Fruit fly (Drosophila melanogaster): ENCODE data around the gene CG8833.

The CG8833 gene

dm6 chr3L:13957212-13957668 lies 28.4 kb upstream of the CG8833 start (continued):
- TF ChIP-seq Dip2 (GFP tag; IDR thresholded peaks at IDR 0.05), result no peak
- TF ChIP-seq Fer1 (GFP tag; optimal IDR thresholded peaks at IDR 0.05), result peak; percentile 46
- TF ChIP-seq Dll (GFP tag; IDR thresholded peaks at IDR 0.05; ENCODE audit: partially characterized antibody), result no peak
- TF ChIP-seq CG3838 (GFP tag; optimal IDR thresholded peaks at IDR 0.05), result no peak
- TF ChIP-seq NC2α (GFP tag; optimal IDR thresholded peaks at IDR 0.05), result peak; percentile 18
- peak; percentile 41 for TF ChIP-seq lmd (GFP tag; IDR thresholded peaks at IDR 0.05)
- peak; percentile 43; the same call in 1 of the 2 replicates for TF ChIP-seq CG17328 (GFP tag; IDR thresholded peaks at IDR 0.05)
- TF ChIP-seq Atf3 (GFP tag; optimal IDR thresholded peaks at IDR 0.05), result peak; percentile 22
- peak; percentile 51 for TF ChIP-seq CG5245 (GFP tag; optimal IDR thresholded peaks at IDR 0.05)
- TF ChIP-seq Meics (GFP tag; optimal IDR thresholded peaks at IDR 0.05), result peak; percentile 91
- no peak for TF ChIP-seq HLH4C (GFP tag; IDR thresholded peaks at IDR 0.05; ENCODE audit: partially characterized antibody)
- no peak for TF ChIP-seq p53 (GFP tag; optimal IDR thresholded peaks at IDR 0.05)
- peak; percentile 29; the same call in 1 of the 2 replicates for TF ChIP-seq sisA (GFP tag; IDR thresholded peaks at IDR 0.05)
- peak; percentile 59 for TF ChIP-seq CG12659 (GFP tag; optimal IDR thresholded peaks at IDR 0.05)
- TF ChIP-seq E2f1 (GFP tag; IDR thresholded peaks at IDR 0.05), result no peak; the same call in 1 of the 2 replicates
- TF ChIP-seq stwl (tag; optimal IDR thresholded peaks at IDR 0.05), result no peak
- TF ChIP-seq cwo (GFP tag; optimal IDR thresholded peaks at IDR 0.05), result peak; percentile 54
- no peak for TF ChIP-seq ab (GFP tag; optimal IDR thresholded peaks at IDR 0.05)
- peak; percentile 40; the same call in 1 of the 2 replicates for TF ChIP-seq Drgx (GFP tag; IDR thresholded peaks at IDR 0.05)
- TF ChIP-seq CG14014 (GFP tag; IDR thresholded peaks at IDR 0.05), result no peak
- peak; percentile 76 for TF ChIP-seq CG7839 (tag; optimal IDR thresholded peaks at IDR 0.05)
- TF ChIP-seq Bdp1 (GFP tag; optimal IDR thresholded peaks at IDR 0.05), result no peak
- peak; percentile 3 for TF ChIP-seq slou (GFP tag; optimal IDR thresholded peaks at IDR 0.05)
- no peak for TF ChIP-seq CG8089 (GFP tag; optimal IDR thresholded peaks at IDR 0.05)
- peak; percentile 63 for TF ChIP-seq CG10147 (GFP tag; optimal IDR thresholded peaks at IDR 0.05)
- peak; percentile 82 for TF ChIP-seq CG12391 (tag; optimal IDR thresholded peaks at IDR 0.05)
- TF ChIP-seq trem (tag; optimal IDR thresholded peaks at IDR 0.05), result peak; percentile 59
- TF ChIP-seq CG15601 (tag; optimal IDR thresholded peaks at IDR 0.05), result peak; percentile 65
- TF ChIP-seq CG14441 (GFP tag; IDR thresholded peaks at IDR 0.05), result no peak
- no peak for TF ChIP-seq ken (GFP tag; IDR thresholded peaks at IDR 0.05)
- TF ChIP-seq CG11696 (GFP tag; IDR thresholded peaks at IDR 0.05), result no peak
- no peak for TF ChIP-seq h (optimal IDR thresholded peaks at IDR 0.05)
- TF ChIP-seq gsb-n (tag; optimal IDR thresholded peaks at IDR 0.05), result peak; percentile 73
- TF ChIP-seq kay (GFP tag; optimal IDR thresholded peaks at IDR 0.05), result peak; percentile 18
- TF ChIP-seq lov (optimal IDR thresholded peaks at IDR 0.05), result no peak
- no peak for TF ChIP-seq lov (GFP tag; IDR thresholded peaks at IDR 0.05)
- TF ChIP-seq CG6254 (GFP tag; optimal IDR thresholded peaks at IDR 0.05), result peak; percentile 63
- no peak for TF ChIP-seq cas (GFP tag; IDR thresholded peaks at IDR 0.05)
- peak; percentile 60 for TF ChIP-seq ind (GFP tag; optimal IDR thresholded peaks at IDR 0.05)
- TF ChIP-seq CG1602 (GFP tag; optimal IDR thresholded peaks at IDR 0.05), result peak; percentile 68
- TF ChIP-seq ewg (GFP tag; optimal IDR thresholded peaks at IDR 0.05), result peak; percentile 60
- peak; percentile 51 for TF ChIP-seq CG10366 (GFP tag; IDR thresholded peaks at IDR 0.05)
- peak; percentile 64 for TF ChIP-seq CG8388 (GFP tag; optimal IDR thresholded peaks at IDR 0.05)
- TF ChIP-seq CG11695 (GFP tag; IDR thresholded peaks at IDR 0.05), result no peak; the same call in 2 of the 3 replicates
- peak; percentile 37 for TF ChIP-seq CG2116 (GFP tag; optimal IDR thresholded peaks at IDR 0.05)
- TF ChIP-seq Hmr (GFP tag; optimal IDR thresholded peaks at IDR 0.05), result no peak
- no peak for TF ChIP-seq CG11247 (GFP tag; IDR thresholded peaks at IDR 0.05)
- TF ChIP-seq lilli (GFP tag; optimal IDR thresholded peaks at IDR 0.05), result peak; percentile 4
- peak; percentile 37; the same call in 1 of the 2 replicates for TF ChIP-seq E2f2 (GFP tag; IDR thresholded peaks at IDR 0.05)
- TF ChIP-seq Atf6 (GFP tag; IDR thresholded peaks at IDR 0.05), result no peak
- no peak for TF ChIP-seq tna (GFP tag; IDR thresholded peaks at IDR 0.05; ENCODE audit: partially characterized antibody)
- peak; percentile 73 for TF ChIP-seq D19A (tag; optimal IDR thresholded peaks at IDR 0.05)

Data from whole organism, embryonic.